Worm (Caenorhabditis elegans) whole organism, L4 larva: ENCODE data around the gene T01D1.5.

Source experiments
- F10B5.3 ChIP-seq: sonication (generic microtip); optimal IDR thresholded peaks from 2 replicates; lab custom pipeline; 2016; ENCODE audit warnings: mild to moderate bottlenecking, missing genetic modification characterization, missing compliant biosample characterization
- F26F4.8 ChIP-seq: fragments of 200-800 bp; sonication (Bioruptor generic); conservative IDR thresholded peaks from 2 replicates; pipeline ENCODE4 v1.3.6; 2022; ENCODE audit warnings: missing genetic modification characterization, missing compliant biosample characterization
- F37D6.2 ChIP-seq: sonication (generic microtip); optimal IDR thresholded peaks from 2 replicates; lab custom pipeline; 2016; ENCODE audit warnings: mild to moderate bottlenecking, missing genetic modification characterization, missing compliant biosample characterization
- T26A8.4 ChIP-seq: fragments of 200-800 bp; sonication (Bioruptor generic); IDR thresholded peaks from 2 replicates; pipeline ENCODE4 v1.3.6; 2022; ENCODE audit warnings: missing genetic modification characterization, missing compliant biosample characterization
- Y48G9A.11 ChIP-seq: fragments of 200-800 bp; sonication (Bioruptor generic); IDR thresholded peaks from 2 replicates; pipeline ENCODE4 v1.3.6; 2022; ENCODE audit warnings: missing genetic modification reagents, missing genetic modification characterization, missing compliant biosample characterization
- Y75B8A.6 ChIP-seq: fragments of 200-800 bp; sonication (Bioruptor generic); IDR thresholded peaks from 2 replicates; pipeline ENCODE4 v1.3.6; 2022; ENCODE audit warnings: missing genetic modification reagents, missing genetic modification characterization, missing compliant biosample characterization
- aha-1 ChIP-seq: fragments of 150-350 bp; peaks from one replicate; lab custom pipeline; 2014; ENCODE audit warnings: missing biosample characterization, missing genetic modification characterization
- aly-2 ChIP-seq: sonication (generic microtip); optimal IDR thresholded peaks from 2 replicates; lab custom pipeline; 2018; ENCODE audit warnings: missing biosample characterization, missing genetic modification characterization
- ama-1 ChIP-seq: fragments of 150-350 bp; optimal IDR thresholded peaks from 2 replicates; lab custom pipeline; 2014; ENCODE audit warnings: inconsistent platforms, mixed read lengths
- ceh-20 ChIP-seq: fragments of 200-800 bp; sonication (Bioruptor generic); IDR thresholded peaks from 2 replicates; pipeline ENCODE4 v1.3.6; 2022; ENCODE audit warnings: missing genetic modification reagents, missing genetic modification characterization, missing compliant biosample characterization
- ceh-32 ChIP-seq: sonication (generic microtip); optimal IDR thresholded peaks from 2 replicates; lab custom pipeline; 2016; ENCODE audit warnings: mild to moderate bottlenecking, missing genetic modification characterization, missing compliant biosample characterization; ENCODE audit not compliant: poor library complexity
- ceh-82 ChIP-seq: sonication (generic microtip); optimal IDR thresholded peaks from 2 replicates; lab custom pipeline; 2017; ENCODE audit warnings: missing biosample characterization, missing genetic modification characterization
- ces-1 ChIP-seq: fragments of 150-350 bp; sonication (generic microtip); optimal IDR thresholded peaks from 4 replicates; lab custom pipeline; 2014; ENCODE audit warnings: missing biosample characterization, missing genetic modification reagents, missing genetic modification characterization
- daf-12 ChIP-seq: fragments of 150-350 bp; optimal IDR thresholded peaks from 2 replicates; lab custom pipeline; 2014; ENCODE audit warnings: missing biosample characterization, missing genetic modification reagents, missing genetic modification characterization
- daf-16 ChIP-seq, 3 experiments: sonication (generic microtip); optimal IDR thresholded peaks; 2 replicates each; lab custom pipeline; 2016 to 2017; ENCODE audit warnings: missing genetic modification characterization in 3 of 3, missing genetic modification reagents in 3 of 3, mild to moderate bottlenecking in 2 of 3, missing compliant biosample characterization in 2 of 3, missing biosample characterization in 1 of 3, moderate library complexity in 1 of 3
- daf-19 ChIP-seq: fragments of 200-800 bp; sonication (Bioruptor generic); conservative IDR thresholded peaks from 2 replicates; pipeline ENCODE4 v1.3.6; 2022; ENCODE audit warnings: missing genetic modification characterization, missing compliant biosample characterization
- daf-8 ChIP-seq: fragments of 200-800 bp; sonication (Bioruptor generic); IDR thresholded peaks from 2 replicates; pipeline ENCODE4 v1.3.6; 2022; ENCODE audit warnings: missing genetic modification characterization, missing compliant biosample characterization
- dmd-6 ChIP-seq: fragments of 200-800 bp; sonication (Bioruptor generic); IDR thresholded peaks from 2 replicates; pipeline ENCODE4 v1.3.6; 2022; ENCODE audit warnings: missing genetic modification reagents, missing genetic modification characterization, missing compliant biosample characterization
- duxl-1 ChIP-seq: sonication (generic microtip); optimal IDR thresholded peaks from 2 replicates; lab custom pipeline; 2016; ENCODE audit warnings: mild to moderate bottlenecking, missing genetic modification characterization, moderate library complexity, missing compliant biosample characterization; ENCODE audit not compliant: poor library complexity
- dve-1 ChIP-seq: sonication (generic microtip); optimal IDR thresholded peaks from 2 replicates; lab custom pipeline; 2017; ENCODE audit warnings: antibody characterized with exemption, mild to moderate bottlenecking, missing genetic modification characterization, missing compliant biosample characterization; ENCODE audit not compliant: insufficient read depth
- egl-27 ChIP-seq: sonication (generic microtip); optimal IDR thresholded peaks from 3 replicates; lab custom pipeline; 2017; ENCODE audit warnings: missing biosample characterization, missing genetic modification reagents, missing genetic modification characterization
- fkh-10 ChIP-seq: fragments of 150-350 bp; optimal IDR thresholded peaks from 2 replicates; lab custom pipeline; 2014; ENCODE audit warnings: missing biosample characterization, missing genetic modification reagents, missing genetic modification characterization
- fos-1 ChIP-seq: fragments of 150-350 bp; optimal IDR thresholded peaks from 2 replicates; lab custom pipeline; 2014; ENCODE audit warnings: missing biosample characterization, missing genetic modification characterization
- gei-8 ChIP-seq: fragments of 200-800 bp; sonication (Bioruptor generic); optimal IDR thresholded peaks from 2 replicates; lab custom pipeline; 2018; ENCODE audit warnings: mild to moderate bottlenecking, missing genetic modification characterization, missing compliant biosample characterization
- hif-1 ChIP-seq, 2 experiments: sonication (generic microtip); optimal IDR thresholded peaks; 2 replicates each; lab custom pipeline; 2016 to 2017; ENCODE audit warnings: missing compliant biosample characterization in 2 of 2, missing genetic modification characterization in 2 of 2, missing genetic modification reagents in 2 of 2, missing genotype in 2 of 2, mild to moderate bottlenecking in 1 of 2
- hlh-11 ChIP-seq: fragments of 200-800 bp; sonication (Bioruptor generic); optimal IDR thresholded peaks from 2 replicates; lab custom pipeline; 2018; ENCODE audit warnings: mild to moderate bottlenecking, missing genetic modification characterization, missing compliant biosample characterization
- jun-1 ChIP-seq: fragments of 150-350 bp; optimal IDR thresholded peaks from 2 replicates; lab custom pipeline; 2014; ENCODE audit warnings: missing biosample characterization, missing genetic modification reagents, missing genetic modification characterization
- lim-7 ChIP-seq: fragments of 200-800 bp; sonication (Bioruptor generic); IDR thresholded peaks from 2 replicates; pipeline ENCODE4 v1.3.6; 2022; ENCODE audit warnings: missing genetic modification characterization, missing compliant biosample characterization
- lin-29 ChIP-seq: fragments of 200-800 bp; sonication (Bioruptor generic); IDR thresholded peaks from 2 replicates; pipeline ENCODE4 v1.3.6; 2022; ENCODE audit warnings: missing genetic modification reagents, missing genetic modification characterization, missing compliant biosample characterization
- lir-3 ChIP-seq: sonication (generic microtip); optimal IDR thresholded peaks from 2 replicates; lab custom pipeline; 2016; ENCODE audit warnings: mild to moderate bottlenecking, missing genetic modification characterization, missing compliant biosample characterization
- mep-1 ChIP-seq: fragments of 150-350 bp; sonication (generic microtip); optimal IDR thresholded peaks from 3 replicates; lab custom pipeline; 2014; ENCODE audit warnings: missing biosample characterization, missing genetic modification characterization
- mes-2 ChIP-seq: sonication (generic microtip); optimal IDR thresholded peaks from 2 replicates; lab custom pipeline; 2016; ENCODE audit warnings: missing genotype, mild to moderate bottlenecking, missing genetic modification characterization, missing compliant biosample characterization; ENCODE audit not compliant: poor library complexity, severe bottlenecking
- mxl-2 ChIP-seq: fragments of 200-800 bp; sonication (Bioruptor generic); conservative IDR thresholded peaks from 2 replicates; pipeline ENCODE4 v1.3.6; 2022; ENCODE audit warnings: missing genetic modification reagents, missing genetic modification characterization, missing compliant biosample characterization
- nhr-102 ChIP-seq: sonication (generic microtip); optimal IDR thresholded peaks from 2 replicates; lab custom pipeline; 2016; ENCODE audit warnings: mild to moderate bottlenecking, missing genetic modification characterization, moderate library complexity, missing compliant biosample characterization
- nhr-11 ChIP-seq: fragments of 150-350 bp; optimal IDR thresholded peaks from 2 replicates; lab custom pipeline; 2014; ENCODE audit warnings: missing biosample characterization, missing genetic modification characterization
- nhr-237 ChIP-seq: sonication (generic microtip); optimal IDR thresholded peaks from 2 replicates; lab custom pipeline; 2017; ENCODE audit warnings: missing biosample characterization, missing genetic modification characterization
- nhr-42 ChIP-seq: fragments of 200-800 bp; sonication (Bioruptor generic); IDR thresholded peaks from 2 replicates; pipeline ENCODE4 v1.3.6; 2022; ENCODE audit warnings: missing genetic modification characterization, missing compliant biosample characterization
- nhr-48 ChIP-seq: sonication (generic microtip); optimal IDR thresholded peaks from 2 replicates; lab custom pipeline; 2016; ENCODE audit warnings: mild to moderate bottlenecking, missing genetic modification characterization, missing compliant biosample characterization
- nhr-76 ChIP-seq: fragments of 150-350 bp; optimal IDR thresholded peaks from 2 replicates; lab custom pipeline; 2014; ENCODE audit warnings: missing biosample characterization, missing genetic modification characterization
- nhr-77 ChIP-seq: fragments of 150-350 bp; optimal IDR thresholded peaks from 2 replicates; lab custom pipeline; 2014; ENCODE audit warnings: missing biosample characterization, missing genetic modification characterization
- pha-4 ChIP-seq, 2 experiments: fragments of 150-350 bp in 1 of 2; fragments of 200-800 bp in 1 of 2; sonication (Bioruptor generic) in 1 of 2; IDR thresholded peaks in 1 of 2; optimal IDR thresholded peaks in 1 of 2; 2 replicates each; pipeline versions ENCODE4 v1.3.6 to Lab custom; 2014 to 2022; ENCODE audit warnings: missing genetic modification characterization in 2 of 2, missing genetic modification reagents in 2 of 2, missing biosample characterization in 1 of 2, missing compliant biosample characterization in 1 of 2
- php-3 ChIP-seq: fragments of 200-800 bp; sonication (Bioruptor generic); IDR thresholded peaks from 2 replicates; pipeline ENCODE4 v1.3.6; 2022; ENCODE audit warnings: missing genetic modification reagents, missing genetic modification characterization, missing compliant biosample characterization
- sdz-12 ChIP-seq: fragments of 200-800 bp; sonication (Bioruptor generic); optimal IDR thresholded peaks from 2 replicates; lab custom pipeline; 2018; ENCODE audit warnings: mild to moderate bottlenecking, missing genetic modification characterization, missing compliant biosample characterization
- snpc-1.2 ChIP-seq: fragments of 200-800 bp; sonication (Bioruptor generic); IDR thresholded peaks from 2 replicates; pipeline ENCODE4 v1.3.6; 2022; ENCODE audit warnings: missing genetic modification reagents, missing genetic modification characterization, missing compliant biosample characterization
- snpc-4 ChIP-seq: fragments of 150-350 bp; optimal IDR thresholded peaks from 2 replicates; lab custom pipeline; 2014; ENCODE audit warnings: missing biosample characterization, missing genetic modification characterization
- spr-1 ChIP-seq: sonication (generic microtip); optimal IDR thresholded peaks from 2 replicates; lab custom pipeline; 2016; ENCODE audit warnings: mild to moderate bottlenecking, missing genetic modification characterization, missing compliant biosample characterization
- tra-1 ChIP-seq: fragments of 200-800 bp; sonication (Bioruptor generic); IDR thresholded peaks from 2 replicates; pipeline ENCODE4 v1.3.6; 2022; ENCODE audit warnings: missing genetic modification reagents, missing genetic modification characterization, missing compliant biosample characterization
- vab-7 ChIP-seq: fragments of 200-800 bp; sonication (Bioruptor generic); IDR thresholded peaks from 2 replicates; pipeline ENCODE4 v1.3.6; 2022; ENCODE audit warnings: missing genetic modification reagents, missing genetic modification characterization, missing compliant biosample characterization
- zag-1 ChIP-seq: fragments of 150-350 bp; optimal IDR thresholded peaks from 2 replicates; lab custom pipeline; 2014; ENCODE audit warnings: missing biosample characterization, missing genetic modification characterization
- zfp-2 ChIP-seq: sonication (generic microtip); optimal IDR thresholded peaks from 2 replicates; lab custom pipeline; 2016; ENCODE audit warnings: mild to moderate bottlenecking, missing genetic modification characterization, missing compliant biosample characterization
- zip-11 ChIP-seq: fragments of 200-800 bp; sonication (Bioruptor generic); IDR thresholded peaks from 2 replicates; pipeline ENCODE4 v1.3.6; 2022; ENCODE audit warnings: missing genetic modification characterization, missing compliant biosample characterization

T01D1.5 gene

ce11 chrII:221212-221611 is 32.3 kb upstream of the T01D1.5 start (continued):
- TF ChIP-seq daf-16 (GFP tag; optimal IDR thresholded peaks at IDR 0.05; lab: Kevin White, UChicago) = peak in 1 of 2 experiments; percentile 51
- peak; percentile 24 for TF ChIP-seq daf-16 (tag; optimal IDR thresholded peaks at IDR 0.05; lab: Kevin White, UChicago)
- peak; percentile 21 for TF ChIP-seq F37D6.2
- TF ChIP-seq aha-1 (tag; lab: Kevin White, UChicago) = peak; percentile 99
- no peak for TF ChIP-seq sdz-12 (GFP tag; lab: Kevin White, UChicago)
- TF ChIP-seq aly-2 (tag; lab: Kevin White, UChicago) = no peak
- no peak for TF ChIP-seq fkh-10 (GFP tag; lab: Kevin White, UChicago)
- no peak for TF ChIP-seq nhr-76
- TF ChIP-seq T26A8.4 (GFP tag; lab: Robert Waterston, UW) = peak; percentile 32
- peak; percentile 89 for TF ChIP-seq nhr-11 (tag; lab: Kevin White, UChicago)
- TF ChIP-seq pha-4 (GFP tag; IDR thresholded peaks at IDR 0.05; lab: Robert Waterston, UW) = peak; percentile 55
- no peak for TF ChIP-seq pha-4 (tag; optimal IDR thresholded peaks at IDR 0.05; lab: Kevin White, UChicago)
- TF ChIP-seq Y48G9A.11 (GFP tag; lab: Robert Waterston, UW) = no peak
- peak; percentile 55 for TF ChIP-seq nhr-48 (tag; lab: Kevin White, UChicago)
- TF ChIP-seq F26F4.8 (GFP tag; lab: Robert Waterston, UW) = no peak
- TF ChIP-seq dve-1 (tag; lab: Kevin White, UChicago) = peak; percentile 84
- TF ChIP-seq php-3 = no peak
- TF ChIP-seq lim-7 (GFP tag; lab: Robert Waterston, UW) = no peak; the same call in 1 of the 2 replicates
- TF ChIP-seq nhr-102 = peak; percentile 23
- TF ChIP-seq daf-12 (tag; lab: Kevin White, UChicago) = no peak
- peak; percentile 73 for TF ChIP-seq tra-1 (GFP tag; lab: Robert Waterston, UW)
- peak; percentile 35 for TF ChIP-seq duxl-1 (tag; lab: Kevin White, UChicago)
- no peak for TF ChIP-seq fos-1 (tag; lab: Kevin White, UChicago)
- peak; percentile 64 for TF ChIP-seq mes-2 (tag; lab: Kevin White, UChicago)
- peak; percentile 47 for TF ChIP-seq jun-1 (tag; lab: Kevin White, UChicago)
- no peak for TF ChIP-seq nhr-237 (tag; lab: Kevin White, UChicago)
- TF ChIP-seq hlh-11 (tag; lab: Kevin White, UChicago) = peak; percentile 91
- TF ChIP-seq ceh-20 (GFP tag; lab: Robert Waterston, UW) = peak; percentile 59; the same call in 1 of the 2 replicates
- no peak for TF ChIP-seq daf-19 (GFP tag; lab: Robert Waterston, UW)
- TF ChIP-seq mep-1 (tag; lab: Kevin White, UChicago) = peak; percentile 91
- no peak for TF ChIP-seq lin-29 (GFP tag; lab: Robert Waterston, UW)
- no peak for TF ChIP-seq vab-7
- no peak for TF ChIP-seq egl-27 (tag; lab: Kevin White, UChicago)
- no peak for TF ChIP-seq snpc-4 (tag; lab: Kevin White, UChicago)
- no peak for TF ChIP-seq F10B5.3 (tag; lab: Kevin White, UChicago)
- no peak for TF ChIP-seq daf-8 (GFP tag; lab: Robert Waterston, UW)
- TF ChIP-seq ama-1 (lab: Kevin White, UChicago) = no peak
- no peak for TF ChIP-seq nhr-42
- no peak for TF ChIP-seq zfp-2 (tag; lab: Kevin White, UChicago)
- peak; percentile 14 for TF ChIP-seq nhr-77
- peak; percentile 29 for TF ChIP-seq spr-1 (tag; lab: Kevin White, UChicago)
- TF ChIP-seq snpc-1.2 (GFP tag; lab: Robert Waterston, UW) = 0 out of 2 replicates have a peak, but pooled peaks have one; percentile 8
- TF ChIP-seq ceh-82 (tag; lab: Kevin White, UChicago) = no peak
- TF ChIP-seq zip-11 (GFP tag; lab: Robert Waterston, UW) = no peak
- no peak for TF ChIP-seq mxl-2 (GFP tag; lab: Robert Waterston, UW)
- TF ChIP-seq hif-1 (tag; optimal IDR thresholded peaks at IDR 0.05; lab: Kevin White, UChicago) = peak in 1 of 2 experiments; percentile 59
- no peak for TF ChIP-seq Y75B8A.6 (GFP tag; lab: Robert Waterston, UW)
- TF ChIP-seq gei-8 (GFP tag; lab: Kevin White, UChicago) = no peak
- TF ChIP-seq ces-1 (GFP tag; lab: Kevin White, UChicago) = no peak
- TF ChIP-seq lir-3 (tag; lab: Kevin White, UChicago) = no peak
- TF ChIP-seq dmd-6 (GFP tag; lab: Robert Waterston, UW) = peak; percentile 72
- TF ChIP-seq zag-1 (tag; lab: Kevin White, UChicago) = no peak
- TF ChIP-seq ceh-32 = no peak
